Fruit fly (Drosophila melanogaster): ENCODE measurements around the gene Irc.

- no peak for TF ChIP-seq CTCF (optimal IDR thresholded peaks at IDR 0.05)
- TF ChIP-seq CG8478 (optimal IDR thresholded peaks at IDR 0.05), result no peak
Measured at dm6 chr3R:17048867-17049266, 46.2 kb downstream of the Irc start.
